Worm (Caenorhabditis elegans): ENCODE data around the gene F28A10.8.

Gene F28A10.8

ce11 chrII:838414-838813 lies at the start of gene F28A10.8:
Gene F28A10.8 (minus strand): TSS chrII:838514.
- TF ChIP-seq cebp-1 (GFP tag; IDR thresholded peaks at IDR 0.05), result no peak
- no peak for TF ChIP-seq cebp-1 (tag; optimal IDR thresholded peaks at IDR 0.05)
- no peak for TF ChIP-seq attf-3 (GFP tag; conservative IDR thresholded peaks at IDR 0.05)
- no peak for TF ChIP-seq egrh-3 (GFP tag; IDR thresholded peaks at IDR 0.05)
- no peak for TF ChIP-seq F23B12.7 (tag; optimal IDR thresholded peaks at IDR 0.05; ENCODE audit: insufficient read depth)
- no peak for TF ChIP-seq F57A8.1 (GFP tag; optimal IDR thresholded peaks at IDR 0.05)
- no peak for TF ChIP-seq F33H1.4 (GFP tag; IDR thresholded peaks at IDR 0.05)

- TF ChIP-seq ceh-27 (GFP tag; optimal IDR thresholded peaks at IDR 0.05) (no peak), nhr-80 (tag; optimal IDR thresholded peaks at IDR 0.05) (peak; percentile 70)
Measured at ce11 chrII:888024-888423, 49.7 kb upstream of the F28A10.8 start, which contains the start of gene T07D3.4. Gene T07D3.4 (plus strand): TSS chrII:888309.

ce11 chrII:884204-884603 lies 45.9 kb upstream of the F28A10.8 start:
- TF ChIP-seq snpc-4 (GFP tag; optimal IDR thresholded peaks at IDR 0.05) (no peak), snpc-4 (tag; optimal IDR thresholded peaks at IDR 0.05) (peak in 1 of 4 experiments; percentile 54), nhr-80 (tag; optimal IDR thresholded peaks at IDR 0.05) (peak; percentile 28), chd-7 (tag; optimal IDR thresholded peaks at IDR 0.05) (no peak)

ce11 chrII:880666-881226 lies 42.4 kb upstream of the F28A10.8 start:
- TF ChIP-seq nhr-80 (tag; optimal IDR thresholded peaks at IDR 0.05), result peak; percentile 79
- TF ChIP-seq dox-1 (GFP tag; IDR thresholded peaks at IDR 0.05), result 0 out of 2 replicates have a peak, but pooled peaks have one; percentile 23
- no peak for TF ChIP-seq snpc-4 (GFP tag; optimal IDR thresholded peaks at IDR 0.05)
- peak in 3 of 4 experiments; percentile 39 to 90 (median 65) for TF ChIP-seq snpc-4 (tag; optimal IDR thresholded peaks at IDR 0.05)
- no peak for TF ChIP-seq ztf-3 (GFP tag; optimal IDR thresholded peaks at IDR 0.05)

- TF ChIP-seq zfh-2 (GFP tag; conservative IDR thresholded peaks at IDR 0.05) (peak; percentile 51; the same call in 1 of the 2 replicates), C06A6.2 (GFP tag; conservative IDR thresholded peaks at IDR 0.05) (no peak), Y53G8AR.9 (GFP tag; conservative IDR thresholded peaks at IDR 0.05) (no peak), F49E8.2 (tag; optimal IDR thresholded peaks at IDR 0.05; ENCODE audit: insufficient read depth) (no peak), lsl-1 (GFP tag; optimal IDR thresholded peaks at IDR 0.05) (no peak), egrh-3 (GFP tag; IDR thresholded peaks at IDR 0.05) (peak; percentile 24; the same call in 1 of the 2 replicates)
Measured at ce11 chrII:875739-876138, 37.4 kb upstream of the F28A10.8 start.

- TF ChIP-seq die-1 (tag; optimal IDR thresholded peaks at IDR 0.05) (peak; percentile 22), aptf-2 (GFP tag; conservative IDR thresholded peaks at IDR 0.05) (peak; percentile 86), nhr-80 (tag; optimal IDR thresholded peaks at IDR 0.05) (peak; percentile 43), madf-6 (GFP tag; IDR thresholded peaks at IDR 0.05) (peak; percentile 91), cebp-1 (GFP tag; IDR thresholded peaks at IDR 0.05) (peak; percentile 78), cebp-1 (tag; optimal IDR thresholded peaks at IDR 0.05) (peak; percentile 93), D2030.7 (GFP tag; IDR thresholded peaks at IDR 0.05) (peak; percentile 61), egrh-3 (GFP tag; IDR thresholded peaks at IDR 0.05) (peak; percentile 79), ZK185.1 (tag; optimal IDR thresholded peaks at IDR 0.05; ENCODE audit: poor library complexity, severe bottlenecking) (no peak), lin-35 (GFP tag; optimal IDR thresholded peaks at IDR 0.05) (peak in 1 of 3 experiments; percentile 29), hmg-1.2 (GFP tag; IDR thresholded peaks at IDR 0.05) (peak; percentile 60), hrde-1 (tag; optimal IDR thresholded peaks at IDR 0.05; ENCODE audit: borderline replicate concordance) (no peak), nhr-120 (GFP tag; IDR thresholded peaks at IDR 0.05) (no peak), xnd-1 (tag; optimal IDR thresholded peaks at IDR 0.05) (peak; percentile 67), efl-1 (GFP tag; optimal IDR thresholded peaks at IDR 0.05) (peak; percentile 77), attf-3 (GFP tag; conservative IDR thresholded peaks at IDR 0.05) (no peak), F23B12.7 (tag; optimal IDR thresholded peaks at IDR 0.05; ENCODE audit: insufficient read depth) (peak; percentile 20), dpl-1 (GFP tag; optimal IDR thresholded peaks at IDR 0.05) (peak; percentile 46), dox-1 (GFP tag; IDR thresholded peaks at IDR 0.05) (peak; percentile 36; the same call in 1 of the 2 replicates), ama-1 (optimal IDR thresholded peaks at IDR 0.05) (no peak), ama-1 (GFP tag; optimal IDR thresholded peaks at IDR 0.05) (no peak), attf-5 (GFP tag; optimal IDR thresholded peaks at IDR 0.05) (peak; percentile 45), lsl-1 (GFP tag; optimal IDR thresholded peaks at IDR 0.05) (peak; percentile 11), B0336.3 (GFP tag; IDR thresholded peaks at IDR 0.05) (peak; percentile 46; the same call in 1 of the 2 replicates)
Measured at ce11 chrII:872993-873787, 34.9 kb upstream of the F28A10.8 start, which contains the start of gene alg-2. Gene alg-2 (plus strand): TSS chrII:873212.

Data from whole organism, young adult.